Worm (Caenorhabditis elegans) whole organism, L2 larva: ENCODE measurements around the gene egl-44.

Experiments used
- C34F6.9 ChIP-seq: fragments of 150-350 bp; optimal IDR thresholded peaks from 2 replicates; lab custom pipeline; 2014; ENCODE audit warnings: missing biosample characterization, missing genetic modification characterization
- F13H6.1 ChIP-seq: sonication (generic microtip); optimal IDR thresholded peaks from 2 replicates; lab custom pipeline; 2016; ENCODE audit warnings: missing genetic modification characterization, missing compliant biosample characterization
- alr-1 ChIP-seq: fragments of 150-350 bp; optimal IDR thresholded peaks from 2 replicates; lab custom pipeline; 2014; ENCODE audit warnings: missing biosample characterization, missing genetic modification characterization
- aly-2 ChIP-seq: fragments of 150-350 bp; optimal IDR thresholded peaks from 2 replicates; lab custom pipeline; 2014; ENCODE audit warnings: missing biosample characterization, missing genetic modification characterization
- ama-1 ChIP-seq: fragments of 150-350 bp; optimal IDR thresholded peaks from 2 replicates; lab custom pipeline; 2018; ENCODE audit warnings: inconsistent platforms
- blmp-1 ChIP-seq: sonication (generic microtip); optimal IDR thresholded peaks from 2 replicates; lab custom pipeline; 2017; ENCODE audit warnings: missing genetic modification characterization, mild to moderate bottlenecking, missing compliant biosample characterization, antibody characterized with exemption, moderate library complexity; ENCODE audit not compliant: insufficient read depth
- ceh-16 ChIP-seq: fragments of 150-350 bp; optimal IDR thresholded peaks from 2 replicates; lab custom pipeline; 2014; ENCODE audit warnings: missing biosample characterization, missing genetic modification characterization
- crh-2 ChIP-seq: sonication (generic microtip); optimal IDR thresholded peaks from 2 replicates; lab custom pipeline; 2017; ENCODE audit warnings: missing biosample characterization, missing genetic modification characterization
- dmd-4 ChIP-seq: sonication (generic microtip); optimal IDR thresholded peaks from 2 replicates; lab custom pipeline; 2017; ENCODE audit warnings: missing biosample characterization, missing genetic modification characterization
- egl-27 ChIP-seq: sonication (generic microtip); optimal IDR thresholded peaks from 3 replicates; lab custom pipeline; 2017; ENCODE audit warnings: missing biosample characterization, missing genetic modification reagents, missing genetic modification characterization
- elt-3 ChIP-seq: sonication (generic microtip); optimal IDR thresholded peaks from 2 replicates; lab custom pipeline; 2017; ENCODE audit warnings: missing biosample characterization, missing genetic modification characterization
- fos-1 ChIP-seq: fragments of 150-350 bp; optimal IDR thresholded peaks from 2 replicates; lab custom pipeline; 2014; ENCODE audit warnings: missing biosample characterization, missing genetic modification characterization
- gmeb-1 ChIP-seq: fragments of 150-350 bp; optimal IDR thresholded peaks from 2 replicates; lab custom pipeline; 2014; ENCODE audit warnings: missing biosample characterization, missing genetic modification characterization
- lin-11 ChIP-seq: fragments of 150-350 bp; sonication (generic microtip); optimal IDR thresholded peaks from 2 replicates; lab custom pipeline; 2014; ENCODE audit warnings: missing biosample characterization, missing genetic modification characterization, inconsistent platforms, mixed read lengths
- lin-13 ChIP-seq: fragments of 150-350 bp; optimal IDR thresholded peaks from 2 replicates; lab custom pipeline; 2014; ENCODE audit warnings: missing biosample characterization, missing genetic modification reagents, missing genetic modification characterization
- lsy-2 ChIP-seq, 2 experiments: fragments of 150-350 bp in 1 of 2; sonication (generic microtip) in 1 of 2; optimal IDR thresholded peaks; 2 replicates each; lab custom pipeline; 2014 to 2017; ENCODE audit warnings: missing biosample characterization in 2 of 2, missing genetic modification characterization in 2 of 2
- mab-5 ChIP-seq: fragments of 150-350 bp; optimal IDR thresholded peaks from 2 replicates; lab custom pipeline; 2014; ENCODE audit warnings: missing biosample characterization, missing genetic modification characterization
- mbf-1 ChIP-seq: sonication (generic microtip); optimal IDR thresholded peaks from 2 replicates; lab custom pipeline; 2017; ENCODE audit warnings: missing biosample characterization, missing genetic modification characterization
- nhr-10 ChIP-seq: sonication (generic microtip); optimal IDR thresholded peaks from 2 replicates; lab custom pipeline; 2017; ENCODE audit warnings: missing biosample characterization, missing genetic modification characterization
- nhr-129 ChIP-seq: fragments of 150-350 bp; optimal IDR thresholded peaks from 2 replicates; lab custom pipeline; 2014; ENCODE audit warnings: missing biosample characterization, missing genetic modification characterization
- nhr-21 ChIP-seq: fragments of 150-350 bp; optimal IDR thresholded peaks from 2 replicates; lab custom pipeline; 2014; ENCODE audit warnings: missing biosample characterization, missing genetic modification characterization
- nhr-23 ChIP-seq: fragments of 150-350 bp; optimal IDR thresholded peaks from 2 replicates; lab custom pipeline; 2014; ENCODE audit warnings: missing biosample characterization, missing genetic modification reagents, missing genetic modification characterization
- nhr-237 ChIP-seq: fragments of 150-350 bp; optimal IDR thresholded peaks from 2 replicates; lab custom pipeline; 2014; ENCODE audit warnings: missing biosample characterization, missing genetic modification characterization
- nhr-6 ChIP-seq: fragments of 150-350 bp; optimal IDR thresholded peaks from 2 replicates; lab custom pipeline; 2014; ENCODE audit warnings: missing biosample characterization, missing genetic modification characterization
- nhr-77 ChIP-seq: fragments of 150-350 bp; optimal IDR thresholded peaks from 2 replicates; lab custom pipeline; 2014; ENCODE audit warnings: missing biosample characterization, missing genetic modification characterization
- sem-4 ChIP-seq: fragments of 150-350 bp; optimal IDR thresholded peaks from 2 replicates; lab custom pipeline; 2014; ENCODE audit warnings: missing biosample characterization, missing genetic modification reagents, missing genetic modification characterization
- skn-1 ChIP-seq: sonication (generic microtip); optimal IDR thresholded peaks from 2 replicates; lab custom pipeline; 2017; ENCODE audit warnings: missing biosample characterization, missing genetic modification characterization
- sma-3 ChIP-seq: sonication (generic microtip); optimal IDR thresholded peaks from 2 replicates; lab custom pipeline; 2016; ENCODE audit warnings: missing genetic modification reagents, missing genetic modification characterization, missing compliant biosample characterization
- sma-9 ChIP-seq, 2 experiments: fragments of 150-350 bp in 1 of 2; sonication (generic microtip) in 1 of 2; optimal IDR thresholded peaks; 2 replicates each; lab custom pipeline; 2014 to 2016; ENCODE audit warnings: missing genetic modification characterization in 2 of 2, mild to moderate bottlenecking in 1 of 2, missing biosample characterization in 1 of 2, missing compliant biosample characterization in 1 of 2, missing genetic modification reagents in 1 of 2, moderate library complexity in 1 of 2
- snpc-4 ChIP-seq: fragments of 150-350 bp; optimal IDR thresholded peaks from 2 replicates; lab custom pipeline; 2014; ENCODE audit warnings: missing biosample characterization, missing genetic modification characterization
- unc-39 ChIP-seq: fragments of 150-350 bp; optimal IDR thresholded peaks from 2 replicates; lab custom pipeline; 2014; ENCODE audit warnings: missing biosample characterization, missing genetic modification characterization
- unc-55 ChIP-seq: fragments of 150-350 bp; sonication (generic microtip); optimal IDR thresholded peaks from 3 replicates; lab custom pipeline; 2014; ENCODE audit warnings: missing biosample characterization, missing genetic modification reagents, missing genetic modification characterization
- unc-62 ChIP-seq: fragments of 150-350 bp; optimal IDR thresholded peaks from 2 replicates; lab custom pipeline; 2014; ENCODE audit warnings: missing biosample characterization, missing genetic modification reagents, missing genetic modification characterization
- zag-1 ChIP-seq: fragments of 150-350 bp; optimal IDR thresholded peaks from 2 replicates; lab custom pipeline; 2014; ENCODE audit warnings: missing biosample characterization, missing genetic modification characterization
- ztf-1 ChIP-seq: fragments of 200-800 bp; sonication (Bioruptor generic); conservative IDR thresholded peaks from 2 replicates; pipeline ENCODE4 v1.3.6; 2022; ENCODE audit warnings: missing genetic modification characterization, missing compliant biosample characterization
- ztf-11 ChIP-seq: sonication (generic microtip); optimal IDR thresholded peaks from 2 replicates; lab custom pipeline; 2017; ENCODE audit warnings: missing biosample characterization, missing genetic modification characterization
- ztf-4 ChIP-seq: fragments of 150-350 bp; optimal IDR thresholded peaks from 2 replicates; lab custom pipeline; 2014; ENCODE audit warnings: missing biosample characterization, missing genetic modification characterization

The egl-44 gene

ce11 chrII:5936009-5936408 lies 7.4 kb downstream of the egl-44 start:
- peak; percentile 48 for TF ChIP-seq gmeb-1 (tag; lab: Kevin White, UChicago)
- TF ChIP-seq nhr-6 (tag; lab: Kevin White, UChicago) = no peak
- no peak for TF ChIP-seq lin-13 (GFP tag; lab: Kevin White, UChicago)
- no peak for TF ChIP-seq nhr-237
- TF ChIP-seq mab-5 (tag; lab: Kevin White, UChicago) = no peak
- TF ChIP-seq sma-3 (GFP tag; lab: Kevin White, UChicago) = peak; percentile 20
- TF ChIP-seq lin-11 = no peak
- TF ChIP-seq ztf-1 (GFP tag; lab: Robert Waterston, UW) = no peak
- TF ChIP-seq fos-1 (tag; lab: Kevin White, UChicago) = peak; percentile 69
- TF ChIP-seq sma-9 (GFP tag; optimal IDR thresholded peaks at IDR 0.05; lab: Kevin White, UChicago) = peak; percentile 61
- no peak for TF ChIP-seq sma-9 (tag; optimal IDR thresholded peaks at IDR 0.05; lab: Kevin White, UChicago)
- no peak for TF ChIP-seq mbf-1 (tag; lab: Kevin White, UChicago)
- no peak for TF ChIP-seq skn-1 (tag; lab: Kevin White, UChicago)
- TF ChIP-seq crh-2 (tag; lab: Kevin White, UChicago) = peak; percentile 97

ce11 chrII:5940815-5941214 lies 12.2 kb downstream of the egl-44 start, which contains the start of gene F28B12.6:
F28B12.6 (plus strand) TSS chrII:5940863.
- TF ChIP-seq unc-55 (GFP tag; lab: Kevin White, UChicago) (no peak), fos-1 (tag; lab: Kevin White, UChicago) (no peak), sma-3 (GFP tag; lab: Kevin White, UChicago) (peak; percentile 10), ztf-4 (no peak), mbf-1 (tag; lab: Kevin White, UChicago) (no peak), ceh-16 (no peak), nhr-77 (tag; lab: Kevin White, UChicago) (no peak), nhr-10 (tag; lab: Kevin White, UChicago) (no peak)

- TF ChIP-seq gmeb-1 (tag; lab: Kevin White, UChicago) (no peak), F13H6.1 (tag; lab: Kevin White, UChicago) (no peak), alr-1 (no peak), ztf-11 (tag; lab: Kevin White, UChicago) (no peak), nhr-23 (tag; lab: Kevin White, UChicago) (no peak), nhr-237 (no peak), ceh-16 (no peak), lin-13 (GFP tag; lab: Kevin White, UChicago) (no peak), mab-5 (tag; lab: Kevin White, UChicago) (no peak), lin-11 (no peak), sma-3 (GFP tag; lab: Kevin White, UChicago) (no peak), elt-3 (no peak), ztf-1 (GFP tag; lab: Robert Waterston, UW) (no peak), aly-2 (no peak), skn-1 (tag; lab: Kevin White, UChicago) (no peak), nhr-77 (tag; lab: Kevin White, UChicago) (no peak), nhr-10 (tag; lab: Kevin White, UChicago) (no peak), lsy-2 (tag; optimal IDR thresholded peaks at IDR 0.05; lab: Kevin White, UChicago) (peak in 1 of 2 experiments; percentile 61), unc-39 (tag; lab: Kevin White, UChicago) (no peak), ama-1 (lab: Kevin White, UChicago) (no peak), zag-1 (tag; lab: Kevin White, UChicago) (no peak), unc-55 (GFP tag; lab: Kevin White, UChicago) (peak; percentile 40), snpc-4 (tag; lab: Kevin White, UChicago) (no peak), sma-9 (GFP tag; optimal IDR thresholded peaks at IDR 0.05; lab: Kevin White, UChicago) (no peak), sma-9 (tag; optimal IDR thresholded peaks at IDR 0.05; lab: Kevin White, UChicago) (no peak), C34F6.9 (peak; percentile 75), nhr-129 (tag; lab: Kevin White, UChicago) (peak; percentile 43), egl-27 (tag; lab: Kevin White, UChicago) (no peak), fos-1 (tag; lab: Kevin White, UChicago) (peak; percentile 23), nhr-21 (tag; lab: Kevin White, UChicago) (no peak)
Measured at ce11 chrII:5942593-5942992, 14.0 kb downstream of the egl-44 start, which contains the start of gene F28B12.1. F28B12.1 (plus strand) TSS chrII:5942927.

ce11 chrII:5944268-5944667 lies 15.7 kb downstream of the egl-44 start, which contains the start of gene B0034.2:
B0034.2 (minus strand) TSS chrII:5944368.
- no peak for TF ChIP-seq unc-62 (GFP tag; lab: Kevin White, UChicago)
- TF ChIP-seq skn-1 (tag; lab: Kevin White, UChicago) = no peak
- TF ChIP-seq sem-4 (tag; lab: Kevin White, UChicago) = no peak
- no peak for TF ChIP-seq nhr-23 (tag; lab: Kevin White, UChicago)
- TF ChIP-seq nhr-21 (tag; lab: Kevin White, UChicago) = no peak
- TF ChIP-seq blmp-1 (tag; lab: Kevin White, UChicago) = no peak
- no peak for TF ChIP-seq sma-9 (GFP tag; optimal IDR thresholded peaks at IDR 0.05; lab: Kevin White, UChicago)
- TF ChIP-seq sma-9 (tag; optimal IDR thresholded peaks at IDR 0.05; lab: Kevin White, UChicago) = no peak
- TF ChIP-seq F13H6.1 (tag; lab: Kevin White, UChicago) = no peak
- TF ChIP-seq snpc-4 (tag; lab: Kevin White, UChicago) = no peak
- no peak for TF ChIP-seq nhr-129 (tag; lab: Kevin White, UChicago)
- TF ChIP-seq sma-3 (GFP tag; lab: Kevin White, UChicago) = no peak
- TF ChIP-seq ztf-1 (GFP tag; lab: Robert Waterston, UW) = no peak
- TF ChIP-seq dmd-4 = no peak
- no peak for TF ChIP-seq lin-11
